Worm (Caenorhabditis elegans): ENCODE data around the gene ZK353.2.

The ZK353.2 gene

ce11 chrIII:8369172-8369571 is 29.3 kb upstream of the ZK353.2 start:
- TF ChIP-seq nhr-77 (tag; optimal IDR thresholded peaks at IDR 0.05): no peak
- no peak for TF ChIP-seq efl-1 (optimal IDR thresholded peaks at IDR 0.05)
- peak in 1 of 2 experiments; percentile 17 for TF ChIP-seq efl-1 (GFP tag; optimal IDR thresholded peaks at IDR 0.05 in 1 of 2)

ce11 chrIII:8370188-8370587 is 28.3 kb upstream of the ZK353.2 start:
- TF ChIP-seq mep-1 (tag; optimal IDR thresholded peaks at IDR 0.05) (no peak), aha-1 (tag; optimal IDR thresholded peaks at IDR 0.05) (no peak), C04F5.9 (tag; optimal IDR thresholded peaks at IDR 0.05) (no peak), lin-35 (GFP tag; optimal IDR thresholded peaks at IDR 0.05) (peak in 1 of 2 experiments; percentile 4), efl-1 (optimal IDR thresholded peaks at IDR 0.05) (peak; percentile 35 to 55), efl-1 (GFP tag; optimal IDR thresholded peaks at IDR 0.05 in 1 of 2) (peak; percentile 51 to 60), isw-1 (GFP tag; IDR thresholded peaks at IDR 0.05) (no peak), mdl-1 (tag; optimal IDR thresholded peaks at IDR 0.05) (no peak), lin-14 (GFP tag; optimal IDR thresholded peaks at IDR 0.05) (no peak), ceh-63 (GFP tag; optimal IDR thresholded peaks at IDR 0.05) (no peak), pqm-1 (tag; optimal IDR thresholded peaks at IDR 0.05) (no peak), nhr-84 (tag; optimal IDR thresholded peaks at IDR 0.05) (no peak), nhr-20 (tag; optimal IDR thresholded peaks at IDR 0.05) (no peak), alr-1 (tag; optimal IDR thresholded peaks at IDR 0.05; ENCODE audit: borderline replicate concordance) (no peak), sox-4 (tag; optimal IDR thresholded peaks at IDR 0.05) (no peak), unc-86 (tag; optimal IDR thresholded peaks at IDR 0.05) (no peak), egl-13 (tag; optimal IDR thresholded peaks at IDR 0.05) (no peak), fkh-4 (tag; optimal IDR thresholded peaks at IDR 0.05; ENCODE audit: borderline replicate concordance) (no peak), unc-62 (GFP tag; optimal IDR thresholded peaks at IDR 0.05) (no peak), ztf-11 (tag; optimal IDR thresholded peaks at IDR 0.05) (no peak), mab-9 (GFP tag; IDR thresholded peaks at IDR 0.05) (no peak), dpl-1 (GFP tag; optimal IDR thresholded peaks at IDR 0.05) (peak in 1 of 3 experiments; percentile 36), tbx-2 (tag; optimal IDR thresholded peaks at IDR 0.05) (no peak), lin-39 (tag; optimal IDR thresholded peaks at IDR 0.05) (no peak), nhr-71 (tag; optimal IDR thresholded peaks at IDR 0.05) (no peak), egl-27 (tag; optimal IDR thresholded peaks at IDR 0.05) (no peak)

DNA sequence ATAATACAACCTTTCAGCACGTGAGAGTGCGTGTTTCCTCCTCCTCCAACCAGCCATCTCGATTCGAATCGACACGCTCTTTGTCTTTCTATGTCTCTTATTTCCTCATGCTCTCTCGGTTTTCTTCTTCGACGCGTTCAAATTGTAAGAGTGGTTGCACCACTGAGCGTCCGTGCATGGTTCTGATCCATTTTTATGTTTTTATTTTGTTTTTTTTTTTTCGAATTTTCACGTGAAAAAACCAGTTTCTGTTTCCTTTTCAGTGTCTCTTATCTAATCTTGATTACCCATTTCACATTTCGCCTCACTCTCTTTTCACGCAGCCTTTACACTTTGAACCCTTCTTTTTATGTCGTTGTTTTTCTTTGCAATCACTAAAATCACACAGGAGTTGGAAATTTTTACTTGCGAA is 27.7 kb upstream of the ZK353.2 start:
- TF ChIP-seq ceh-88 (GFP tag; IDR thresholded peaks at IDR 0.05): no peak
- no peak for TF ChIP-seq fkh-4 (tag; optimal IDR thresholded peaks at IDR 0.05; ENCODE audit: borderline replicate concordance)
- no peak for TF ChIP-seq hpl-2 (GFP tag; optimal IDR thresholded peaks at IDR 0.05)
- TF ChIP-seq nhr-90 (tag; optimal IDR thresholded peaks at IDR 0.05; ENCODE audit: poor library complexity): peak; percentile 40
- TF ChIP-seq snu-23 (GFP tag; optimal IDR thresholded peaks at IDR 0.05): peak; percentile 60
- TF ChIP-seq jun-1 (tag; optimal IDR thresholded peaks at IDR 0.05): no peak
- peak in 1 of 3 experiments; percentile 17 for TF ChIP-seq dpl-1 (GFP tag; optimal IDR thresholded peaks at IDR 0.05)
- peak in 4 of 6 experiments; percentile 53 to 91 (median 72) for TF ChIP-seq elt-3 (tag; optimal IDR thresholded peaks at IDR 0.05)
- TF ChIP-seq mep-1 (tag; optimal IDR thresholded peaks at IDR 0.05): peak; percentile 16
- TF ChIP-seq grh-1 (GFP tag; IDR thresholded peaks at IDR 0.05): peak; percentile 72
- TF ChIP-seq C16A3.4 (tag; optimal IDR thresholded peaks at IDR 0.05): no peak
- peak; percentile 19 to 35 for TF ChIP-seq lin-35 (GFP tag; optimal IDR thresholded peaks at IDR 0.05)
- TF ChIP-seq tbx-2 (tag; optimal IDR thresholded peaks at IDR 0.05): peak; percentile 13
- peak; percentile 53 for TF ChIP-seq nhr-20 (tag; optimal IDR thresholded peaks at IDR 0.05)
- TF ChIP-seq hlh-4 (tag; optimal IDR thresholded peaks at IDR 0.05): no peak
- TF ChIP-seq ceh-82 (tag; optimal IDR thresholded peaks at IDR 0.05): peak in 1 of 3 experiments; percentile 8
- TF ChIP-seq nhr-237 (tag; optimal IDR thresholded peaks at IDR 0.05): no peak
- no peak for TF ChIP-seq ztf-11 (tag; optimal IDR thresholded peaks at IDR 0.05)
- peak; percentile 56 for TF ChIP-seq nhr-71 (tag; optimal IDR thresholded peaks at IDR 0.05)
- TF ChIP-seq lsy-2 (tag; optimal IDR thresholded peaks at IDR 0.05): peak; percentile 7 to 27
- peak; percentile 91 for TF ChIP-seq nhr-85 (tag)
- no peak for TF ChIP-seq irx-1 (tag; optimal IDR thresholded peaks at IDR 0.05)
- TF ChIP-seq ztf-4 (tag; optimal IDR thresholded peaks at IDR 0.05): no peak
- TF ChIP-seq unc-86 (tag; optimal IDR thresholded peaks at IDR 0.05): no peak
- TF ChIP-seq ama-1 (optimal IDR thresholded peaks at IDR 0.05): no peak
- TF ChIP-seq elt-2 (tag; optimal IDR thresholded peaks at IDR 0.05): peak; percentile 46
- peak; percentile 78 for TF ChIP-seq lin-14 (GFP tag; optimal IDR thresholded peaks at IDR 0.05)
- peak in 1 of 2 experiments; percentile 74 for TF ChIP-seq mdl-1 (tag; optimal IDR thresholded peaks at IDR 0.05)
- peak; percentile 23 for TF ChIP-seq xbp-1 (tag; optimal IDR thresholded peaks at IDR 0.05)
- peak in 1 of 2 experiments; percentile 20 for TF ChIP-seq efl-1 (optimal IDR thresholded peaks at IDR 0.05)
- peak; percentile 8 to 66 for TF ChIP-seq efl-1 (GFP tag; optimal IDR thresholded peaks at IDR 0.05 in 1 of 2)
- peak; percentile 76 for TF ChIP-seq blmp-1 (tag; optimal IDR thresholded peaks at IDR 0.05)
- TF ChIP-seq rnt-1 (tag; optimal IDR thresholded peaks at IDR 0.05): peak; percentile 4

Data from whole organism, L1 larva.